Fruit fly (Drosophila melanogaster) whole organism, embryonic: ENCODE data around the gene RpS28b.

Experiments used
- Abd-B ChIP-seq: fragments of 200-800 bp; sonication (Bioruptor generic); optimal IDR thresholded peaks from 2 replicates; lab custom pipeline; 2018; ENCODE audit warnings: missing biosample characterization, mild to moderate bottlenecking, missing genetic modification characterization, moderate library complexity
- Antp ChIP-seq: fragments of 200-800 bp; sonication (Bioruptor generic); optimal IDR thresholded peaks from 3 replicates; lab custom pipeline; 2016; ENCODE audit warnings: missing biosample characterization, missing genetic modification characterization
- CG10462 ChIP-seq: fragments of 200-800 bp; sonication (Bioruptor generic); optimal IDR thresholded peaks from 2 replicates; lab custom pipeline; 2016; ENCODE audit warnings: missing biosample characterization, missing genetic modification characterization
- CG11247 ChIP-seq: fragments of 200-800 bp; sonication (Bioruptor generic); IDR thresholded peaks from 2 replicates; pipeline ENCODE4 v1.3.6; 2022; ENCODE audit warnings: missing biosample characterization, missing genetic modification characterization
- CG12659 ChIP-seq: fragments of 200-800 bp; sonication (Bioruptor generic); optimal IDR thresholded peaks from 3 replicates; lab custom pipeline; 2017; ENCODE audit warnings: mild to moderate bottlenecking, missing biosample characterization, missing genetic modification reagents, missing genetic modification characterization
- CG13424 ChIP-seq: fragments of 200-800 bp; sonication (Bioruptor generic); optimal IDR thresholded peaks from 2 replicates; lab custom pipeline; 2019; ENCODE audit warnings: missing biosample characterization, mild to moderate bottlenecking, missing genetic modification characterization, moderate library complexity
- CG13894 ChIP-seq: fragments of 200-800 bp; sonication (Bioruptor generic); optimal IDR thresholded peaks from 3 replicates; lab custom pipeline; 2018; ENCODE audit warnings: missing biosample characterization, mild to moderate bottlenecking, missing genetic modification characterization, moderate library complexity
- CG15269 ChIP-seq: fragments of 200-800 bp; sonication (Bioruptor generic); optimal IDR thresholded peaks from 2 replicates; lab custom pipeline; 2018; ENCODE audit warnings: missing biosample characterization, mild to moderate bottlenecking, missing genetic modification characterization, moderate library complexity
- CG15514 ChIP-seq: fragments of 200-800 bp; sonication (Bioruptor generic); optimal IDR thresholded peaks from 3 replicates; lab custom pipeline; 2017; ENCODE audit warnings: missing biosample characterization, missing genetic modification characterization, mild to moderate bottlenecking, moderate library complexity, missing genetic modification reagents
- CG17186 ChIP-seq: fragments of 200-800 bp; sonication (Bioruptor generic); optimal IDR thresholded peaks from 3 replicates; lab custom pipeline; 2017; ENCODE audit warnings: missing biosample characterization, missing genetic modification reagents, missing genetic modification characterization
- CG17385 ChIP-seq: fragments of 200-800 bp; sonication (Bioruptor generic); optimal IDR thresholded peaks from 3 replicates; lab custom pipeline; 2018; ENCODE audit warnings: missing biosample characterization, mild to moderate bottlenecking, missing genetic modification characterization
- CG2678 ChIP-seq: fragments of 200-800 bp; sonication (Bioruptor generic); optimal IDR thresholded peaks from 3 replicates; lab custom pipeline; 2019; ENCODE audit warnings: missing biosample characterization, mild to moderate bottlenecking, missing genetic modification characterization, moderate library complexity
- CG2889 ChIP-seq: fragments of 200-800 bp; sonication (Bioruptor generic); IDR thresholded peaks from 3 replicates; pipeline ENCODE4 v1.3.6; 2022; ENCODE audit warnings: missing biosample characterization, missing genetic modification characterization
- CG32532 ChIP-seq: fragments of 200-800 bp; sonication (Bioruptor generic); IDR thresholded peaks from 2 replicates; pipeline ENCODE4 v1.3.6; 2022; ENCODE audit warnings: missing biosample characterization, missing genetic modification characterization
- CG3847 ChIP-seq: fragments of 200-800 bp; sonication (Bioruptor generic); IDR thresholded peaks from 2 replicates; pipeline ENCODE4 v1.3.6; 2022; ENCODE audit warnings: missing biosample characterization, missing genetic modification characterization
- CG4707 ChIP-seq: fragments of 200-800 bp; sonication (Bioruptor generic); optimal IDR thresholded peaks from 2 replicates; lab custom pipeline; 2018; ENCODE audit warnings: missing biosample characterization, mild to moderate bottlenecking, missing genetic modification characterization, moderate library complexity
- CG7372 ChIP-seq: fragments of 200-800 bp; sonication (Bioruptor generic); IDR thresholded peaks from 2 replicates; pipeline ENCODE4 v1.3.6; 2022; ENCODE audit warnings: missing biosample characterization, missing genetic modification characterization
- CG7928 ChIP-seq: fragments of 200-800 bp; sonication (Bioruptor generic); optimal IDR thresholded peaks from 2 replicates; lab custom pipeline; 2017; ENCODE audit warnings: missing biosample characterization, mild to moderate bottlenecking, missing genetic modification characterization
- CG8290 ChIP-seq, 3 experiments: fragments of 200-800 bp; sonication (Bioruptor generic); optimal IDR thresholded peaks; 2 replicates each; lab custom pipeline; 2016 to 2019; ENCODE audit warnings: missing biosample characterization in 3 of 3, missing genetic modification characterization in 3 of 3, mild to moderate bottlenecking in 2 of 3, moderate library complexity in 1 of 3
- CG8359 ChIP-seq: fragments of 200-800 bp; sonication (Bioruptor generic); optimal IDR thresholded peaks from 2 replicates; lab custom pipeline; 2017; ENCODE audit warnings: missing biosample characterization, mild to moderate bottlenecking, missing genetic modification characterization, borderline replicate concordance
- CoRest ChIP-seq: fragments of 200-800 bp; sonication (Bioruptor generic); optimal IDR thresholded peaks from 3 replicates; lab custom pipeline; 2018; ENCODE audit warnings: missing biosample characterization, mild to moderate bottlenecking, missing genetic modification characterization, moderate library complexity
- E2f1 ChIP-seq: fragments of 200-800 bp; sonication (Bioruptor generic); IDR thresholded peaks from 2 replicates; pipeline ENCODE4 v1.3.6; 2022; ENCODE audit warnings: missing biosample characterization, missing genetic modification characterization
- ERR ChIP-seq: fragments of 200-800 bp; sonication (Bioruptor generic); optimal IDR thresholded peaks from 2 replicates; lab custom pipeline; 2016; ENCODE audit warnings: missing biosample characterization, missing genetic modification characterization
- Fer3 ChIP-seq: fragments of 200-800 bp; sonication (Bioruptor generic); optimal IDR thresholded peaks from 2 replicates; lab custom pipeline; 2018; ENCODE audit warnings: missing biosample characterization, mild to moderate bottlenecking, missing genetic modification characterization, moderate library complexity
- HLH3B ChIP-seq: fragments of 200-800 bp; sonication (Bioruptor generic); IDR thresholded peaks from 2 replicates; pipeline ENCODE4 v1.3.6; 2022; ENCODE audit warnings: missing biosample characterization, missing genetic modification characterization
- HLH4C ChIP-seq: fragments of 200-800 bp; sonication (Bioruptor generic); IDR thresholded peaks from 3 replicates; pipeline ENCODE4 v1.3.6; 2022; ENCODE audit warnings: missing biosample characterization, missing genetic modification characterization; ENCODE audit not compliant: partially characterized antibody
- Hr39 ChIP-seq: fragments of >200 bp; optimal IDR thresholded peaks from 2 replicates; lab custom pipeline; 2017
- MESR4 ChIP-seq: fragments of 200-800 bp; sonication (Bioruptor generic); optimal IDR thresholded peaks from 2 replicates; lab custom pipeline; 2018; ENCODE audit warnings: missing biosample characterization, mild to moderate bottlenecking, missing genetic modification characterization, moderate library complexity
- Mrtf ChIP-seq: fragments of 200-800 bp; sonication (Bioruptor generic); IDR thresholded peaks from 3 replicates; pipeline ENCODE4 v1.3.6; 2022; ENCODE audit warnings: missing biosample characterization, missing genetic modification characterization
- NK7.1 ChIP-seq: fragments of 200-800 bp; sonication (Bioruptor generic); optimal IDR thresholded peaks from 3 replicates; lab custom pipeline; 2016; ENCODE audit warnings: missing biosample characterization, missing genetic modification characterization
- NfI ChIP-seq: fragments of 200-800 bp; sonication (Bioruptor generic); optimal IDR thresholded peaks from 3 replicates; lab custom pipeline; 2018; ENCODE audit warnings: missing biosample characterization, mild to moderate bottlenecking, missing genetic modification characterization, moderate library complexity
- Sox102F ChIP-seq: fragments of 200-800 bp; sonication (Bioruptor generic); optimal IDR thresholded peaks from 2 replicates; lab custom pipeline; 2018; ENCODE audit warnings: missing biosample characterization, mild to moderate bottlenecking, missing genetic modification characterization, moderate library complexity
- Ssrp ChIP-seq: fragments of 200-800 bp; sonication (Bioruptor generic); optimal IDR thresholded peaks from 2 replicates; lab custom pipeline; 2018; ENCODE audit warnings: missing biosample characterization, mild to moderate bottlenecking, missing genetic modification characterization, moderate library complexity
- abd-A ChIP-seq: fragments of 200-800 bp; sonication (Bioruptor generic); optimal IDR thresholded peaks from 3 replicates; lab custom pipeline; 2019; ENCODE audit warnings: missing biosample characterization, mild to moderate bottlenecking, missing genetic modification characterization, moderate library complexity
- ap ChIP-seq: fragments of 200-800 bp; sonication (Bioruptor generic); IDR thresholded peaks from 2 replicates; pipeline ENCODE4 v1.3.6; 2022; ENCODE audit warnings: missing biosample characterization, missing genetic modification characterization
- ci ChIP-seq: fragments of 200-800 bp; sonication (Bioruptor generic); IDR thresholded peaks from 3 replicates; pipeline ENCODE4 v1.3.6; 2022; ENCODE audit warnings: missing biosample characterization, missing genetic modification characterization
- corto ChIP-seq: fragments of 200-800 bp; sonication (Bioruptor generic); optimal IDR thresholded peaks from 2 replicates; lab custom pipeline; 2016; ENCODE audit warnings: missing biosample characterization, mild to moderate bottlenecking, missing genetic modification characterization, moderate library complexity
- cwo ChIP-seq: fragments of 200-800 bp; sonication (Bioruptor generic); optimal IDR thresholded peaks from 3 replicates; lab custom pipeline; 2017; ENCODE audit warnings: missing biosample characterization, missing genetic modification characterization, mild to moderate bottlenecking, moderate library complexity, missing genetic modification reagents
- fru ChIP-seq: fragments of >200 bp; optimal IDR thresholded peaks from 2 replicates; lab custom pipeline; 2017
- ftz-f1 ChIP-seq: fragments of 200-800 bp; sonication (Bioruptor generic); optimal IDR thresholded peaks from 2 replicates; lab custom pipeline; 2016; ENCODE audit warnings: missing biosample characterization, missing genetic modification characterization
- her ChIP-seq: fragments of 200-800 bp; sonication (Bioruptor generic); optimal IDR thresholded peaks from 2 replicates; lab custom pipeline; 2016; ENCODE audit warnings: missing biosample characterization, missing genetic modification characterization
- jumu ChIP-seq: fragments of 200-800 bp; sonication (Bioruptor generic); optimal IDR thresholded peaks from 3 replicates; lab custom pipeline; 2016; ENCODE audit warnings: missing biosample characterization, missing genetic modification characterization
- mam ChIP-seq: fragments of 200-800 bp; sonication (Bioruptor generic); optimal IDR thresholded peaks from 3 replicates; lab custom pipeline; 2016; ENCODE audit warnings: missing biosample characterization, missing genetic modification characterization
- mld ChIP-seq: fragments of 200-800 bp; sonication (Bioruptor generic); IDR thresholded peaks from 3 replicates; pipeline ENCODE4 v1.3.6; 2022; ENCODE audit warnings: missing biosample characterization, missing genetic modification characterization; ENCODE audit not compliant: partially characterized antibody
- nerfin-1 ChIP-seq: fragments of 200-800 bp; sonication (Bioruptor generic); optimal IDR thresholded peaks from 3 replicates; lab custom pipeline; 2019; ENCODE audit warnings: missing biosample characterization, mild to moderate bottlenecking, missing genetic modification characterization, moderate library complexity
- pan ChIP-seq, 4 experiments: fragments of >200 bp in 3 of 4; fragments of 200-800 bp in 1 of 4; sonication (Bioruptor generic) in 1 of 4; optimal IDR thresholded peaks in 3 of 4; IDR thresholded peaks in 1 of 4; 2 replicates each; pipeline versions ENCODE4 v1.3.6 to Lab custom; 2017 to 2022; ENCODE audit warnings: missing biosample characterization in 2 of 4, missing genetic modification characterization in 2 of 4, mixed read lengths in 1 of 4
- pfk ChIP-seq: fragments of 200-800 bp; sonication (Bioruptor generic); optimal IDR thresholded peaks from 2 replicates; lab custom pipeline; 2018; ENCODE audit warnings: missing biosample characterization, mild to moderate bottlenecking, missing genetic modification characterization, moderate library complexity
- sisA ChIP-seq: fragments of 200-800 bp; sonication (Bioruptor generic); IDR thresholded peaks from 2 replicates; pipeline ENCODE4 v1.3.6; 2022; ENCODE audit warnings: missing biosample characterization, missing genetic modification characterization
- trem ChIP-seq: fragments of 200-800 bp; optimal IDR thresholded peaks from 3 replicates; lab custom pipeline; 2019; ENCODE audit warnings: missing biosample characterization, mild to moderate bottlenecking, missing genetic modification characterization, moderate library complexity
- vvl ChIP-seq: fragments of 200-800 bp; sonication (Bioruptor generic); IDR thresholded peaks from 2 replicates; pipeline ENCODE4 v1.3.6; 2022; ENCODE audit warnings: missing biosample characterization, missing genetic modification characterization

The RpS28b gene

dm6 chrX:9587881-9588280, 33.5 kb downstream of the RpS28b start (continued):
- peak; percentile 7 for TF ChIP-seq Antp (GFP tag; lab: Kevin White, UChicago)
- peak; percentile 39 for TF ChIP-seq CG15269 (tag; lab: Kevin White, UChicago)
- peak; percentile 34 for TF ChIP-seq abd-A
- peak; percentile 64 for TF ChIP-seq vvl (GFP tag; lab: Robert Waterston, UW)
- TF ChIP-seq CG13424 = peak; percentile 18
- TF ChIP-seq CG17186 = no peak
- TF ChIP-seq CG7928 (GFP tag; lab: Kevin White, UChicago) = no peak
- no peak for TF ChIP-seq CG4707
- TF ChIP-seq CG15514 (GFP tag; lab: Kevin White, UChicago) = peak; percentile 0
- TF ChIP-seq CoRest (tag; lab: Kevin White, UChicago) = peak; percentile 10
- TF ChIP-seq Abd-B (GFP tag; lab: Kevin White, UChicago) = peak; percentile 50
- TF ChIP-seq Mrtf = no peak
- TF ChIP-seq MESR4 (GFP tag; lab: Kevin White, UChicago) = no peak
- TF ChIP-seq CG17385 (GFP tag; lab: Kevin White, UChicago) = peak; percentile 37
- TF ChIP-seq Ssrp (tag; lab: Kevin White, UChicago) = no peak
- peak; percentile 36 for TF ChIP-seq CG2678 (tag; lab: Kevin White, UChicago)
- no peak for TF ChIP-seq ap (GFP tag; lab: Robert Waterston, UW)
- TF ChIP-seq CG12659 (GFP tag; lab: Kevin White, UChicago) = no peak
- no peak for TF ChIP-seq HLH4C (GFP tag; lab: Robert Waterston, UW)
- TF ChIP-seq CG32532 (GFP tag; lab: Robert Waterston, UW) = peak; percentile 38
- TF ChIP-seq pan (optimal IDR thresholded peaks at IDR 0.05; lab: Kevin White, UChicago) = no peak
- peak in 1 of 2 experiments; percentile 32 for TF ChIP-seq pan (GFP tag; optimal IDR thresholded peaks at IDR 0.05 in 1 of 2, IDR thresholded peaks at IDR 0.05 in 1 of 2)
- TF ChIP-seq corto = no peak
- TF ChIP-seq ci = no peak
- TF ChIP-seq CG10462 = no peak
- TF ChIP-seq trem = no peak
- TF ChIP-seq mam = peak; percentile 15
- TF ChIP-seq ERR (GFP tag; lab: Kevin White, UChicago) = no peak
- TF ChIP-seq Fer3 (tag; lab: Kevin White, UChicago) = no peak
- peak; percentile 46; the same call in 1 of the 2 replicates for TF ChIP-seq E2f1 (GFP tag; lab: Robert Waterston, UW)
- no peak for TF ChIP-seq jumu (GFP tag; lab: Kevin White, UChicago)
- TF ChIP-seq CG8290 (GFP tag; optimal IDR thresholded peaks at IDR 0.05; lab: Kevin White, UChicago) = no peak
- TF ChIP-seq CG8290 (tag; optimal IDR thresholded peaks at IDR 0.05; lab: Kevin White, UChicago) = peak in 1 of 2 experiments; percentile 7
- TF ChIP-seq Sox102F = no peak
- no peak for TF ChIP-seq HLH3B
- no peak for TF ChIP-seq CG3847 (GFP tag; lab: Robert Waterston, UW)
- no peak for TF ChIP-seq mld (GFP tag; lab: Robert Waterston, UW)
- no peak for TF ChIP-seq CG8359 (GFP tag; lab: Kevin White, UChicago)
- TF ChIP-seq CG7372 (GFP tag; lab: Robert Waterston, UW) = peak; percentile 45
- TF ChIP-seq Hr39 (lab: Kevin White, UChicago) = no peak
- TF ChIP-seq nerfin-1 = no peak
- TF ChIP-seq NK7.1 = no peak
- TF ChIP-seq ftz-f1 (GFP tag; lab: Kevin White, UChicago) = no peak
- TF ChIP-seq fru (lab: Kevin White, UChicago) = no peak
- peak; percentile 22 for TF ChIP-seq NfI (GFP tag; lab: Kevin White, UChicago)
- TF ChIP-seq sisA (GFP tag; lab: Robert Waterston, UW) = peak; percentile 32
- no peak for TF ChIP-seq pfk (GFP tag; lab: Kevin White, UChicago)
- no peak for TF ChIP-seq CG2889
- TF ChIP-seq cwo (GFP tag; lab: Kevin White, UChicago) = peak; percentile 7
- 0 out of 2 replicates have a peak, but pooled peaks have one; percentile 14 for TF ChIP-seq CG11247 (GFP tag; lab: Robert Waterston, UW)
- TF ChIP-seq her (GFP tag; lab: Kevin White, UChicago) = no peak
- peak; percentile 47 for TF ChIP-seq CG13894 (tag; lab: Kevin White, UChicago)
